Worm (Caenorhabditis elegans): Measurements from ENCODE around the gene gpx-5.

ce11 chrX:9608127-9608526 is 23.7 kb downstream of the gpx-5 start:
- TF ChIP-seq ceh-14 (tag; optimal IDR thresholded peaks at IDR 0.05) (no peak), gmeb-2 (tag; optimal IDR thresholded peaks at IDR 0.05) (no peak), pha-4 (tag; optimal IDR thresholded peaks at IDR 0.05) (no peak), eyg-1 (tag; optimal IDR thresholded peaks at IDR 0.05) (no peak)

Measured in whole organism, late embryonic.